Fruit fly (Drosophila melanogaster) whole organism, embryonic: Measurements from ENCODE around the gene CG32147.

Source experiments
- B-H1 ChIP-seq: fragments of 200-800 bp; sonication (Bioruptor generic); IDR thresholded peaks from 3 replicates; pipeline ENCODE4 v1.3.6; 2022; ENCODE audit warnings: missing biosample characterization, missing genetic modification characterization
- CG10543 ChIP-seq: fragments of 200-800 bp; sonication (Bioruptor generic); optimal IDR thresholded peaks from 3 replicates; lab custom pipeline; 2017; ENCODE audit warnings: missing biosample characterization, mild to moderate bottlenecking, missing genetic modification characterization, moderate library complexity
- CG13123 ChIP-seq: fragments of 200-800 bp; sonication (Bioruptor generic); optimal IDR thresholded peaks from 2 replicates; lab custom pipeline; 2016; ENCODE audit warnings: missing biosample characterization, missing genetic modification characterization
- CG13296 ChIP-seq: fragments of 200-800 bp; sonication (Bioruptor generic); optimal IDR thresholded peaks from 3 replicates; lab custom pipeline; 2018; ENCODE audit warnings: missing biosample characterization, mild to moderate bottlenecking, missing genetic modification characterization
- CG15269 ChIP-seq: fragments of 200-800 bp; sonication (Bioruptor generic); optimal IDR thresholded peaks from 2 replicates; lab custom pipeline; 2018; ENCODE audit warnings: missing biosample characterization, mild to moderate bottlenecking, missing genetic modification characterization, moderate library complexity
- CG16863 ChIP-seq: fragments of 200-800 bp; sonication (Bioruptor generic); optimal IDR thresholded peaks from 3 replicates; lab custom pipeline; 2016; ENCODE audit warnings: missing biosample characterization, missing genetic modification characterization
- CG18619 ChIP-seq: fragments of 200-800 bp; sonication (Bioruptor generic); optimal IDR thresholded peaks from 3 replicates; lab custom pipeline; 2017; ENCODE audit warnings: missing biosample characterization, mild to moderate bottlenecking, missing genetic modification characterization
- CG2202 ChIP-seq: fragments of 200-800 bp; sonication (Bioruptor generic); optimal IDR thresholded peaks from 2 replicates; lab custom pipeline; 2018; ENCODE audit warnings: missing biosample characterization, mild to moderate bottlenecking, missing genetic modification characterization
- CG4404 ChIP-seq: fragments of 200-800 bp; sonication (Bioruptor generic); IDR thresholded peaks from 2 replicates; pipeline ENCODE4 v1.3.6; 2022; ENCODE audit warnings: missing biosample characterization, missing genetic modification characterization
- CG5245 ChIP-seq: fragments of 200-800 bp; sonication (Bioruptor generic); optimal IDR thresholded peaks from 3 replicates; lab custom pipeline; 2016; ENCODE audit warnings: missing biosample characterization, missing genetic modification characterization
- CG7987 ChIP-seq: fragments of 200-800 bp; sonication (Bioruptor generic); optimal IDR thresholded peaks from 2 replicates; lab custom pipeline; 2018; ENCODE audit warnings: missing biosample characterization, mild to moderate bottlenecking, missing genetic modification characterization, moderate library complexity
- CG8281 ChIP-seq: fragments of 200-800 bp; sonication (Bioruptor generic); optimal IDR thresholded peaks from 2 replicates; lab custom pipeline; 2018; ENCODE audit warnings: missing biosample characterization, mild to moderate bottlenecking, missing genetic modification characterization, moderate library complexity
- CTCF ChIP-seq: fragments of 200-800 bp; sonication (Bioruptor generic); optimal IDR thresholded peaks from 2 replicates; lab custom pipeline; 2017; ENCODE audit warnings: missing biosample characterization, mild to moderate bottlenecking, missing genetic modification characterization, moderate library complexity
- D ChIP-seq, 2 experiments: fragments of 200-800 bp in 1 of 2; fragments of >200 bp in 1 of 2; sonication (Bioruptor generic) in 1 of 2; optimal IDR thresholded peaks; 2 replicates in 1 of 2; 3 replicates in 1 of 2; lab custom pipeline; 2017; ENCODE audit warnings: mild to moderate bottlenecking in 1 of 2, missing biosample characterization in 1 of 2, missing genetic modification characterization in 1 of 2, missing genetic modification reagents in 1 of 2
- E2f1 ChIP-seq: fragments of 200-800 bp; sonication (Bioruptor generic); IDR thresholded peaks from 2 replicates; pipeline ENCODE4 v1.3.6; 2022; ENCODE audit warnings: missing biosample characterization, missing genetic modification characterization
- Elba2 ChIP-seq: fragments of 200-800 bp; sonication (Bioruptor generic); optimal IDR thresholded peaks from 3 replicates; lab custom pipeline; 2016; ENCODE audit warnings: missing biosample characterization, missing genetic modification characterization
- Ets65A ChIP-seq: fragments of 200-800 bp; sonication (Bioruptor generic); peaks from one replicate; lab custom pipeline; 2016; ENCODE audit warnings: missing biosample characterization, missing genetic modification characterization
- Hmx ChIP-seq: fragments of 200-800 bp; sonication (Bioruptor generic); optimal IDR thresholded peaks from 2 replicates; lab custom pipeline; 2016; ENCODE audit warnings: missing biosample characterization, missing genetic modification characterization
- Hr51 ChIP-seq, 2 experiments: fragments of 200-800 bp; sonication (Bioruptor generic); optimal IDR thresholded peaks; 2 replicates in 1 of 2; 3 replicates in 1 of 2; lab custom pipeline; 2016 to 2018; ENCODE audit warnings: missing biosample characterization in 2 of 2, missing genetic modification characterization in 2 of 2, mild to moderate bottlenecking in 1 of 2, moderate library complexity in 1 of 2
- MESR4 ChIP-seq: fragments of 200-800 bp; sonication (Bioruptor generic); optimal IDR thresholded peaks from 2 replicates; lab custom pipeline; 2018; ENCODE audit warnings: missing biosample characterization, mild to moderate bottlenecking, missing genetic modification characterization, moderate library complexity
- NC2β ChIP-seq: fragments of 200-800 bp; sonication (Bioruptor generic); optimal IDR thresholded peaks from 2 replicates; lab custom pipeline; 2016; ENCODE audit warnings: missing biosample characterization, missing genetic modification characterization
- NFAT ChIP-seq: fragments of 200-800 bp; sonication (Bioruptor generic); IDR thresholded peaks from 2 replicates; pipeline ENCODE4 v1.3.6; 2022; ENCODE audit warnings: missing biosample characterization, missing genetic modification characterization
- Ravus ChIP-seq: fragments of 200-800 bp; sonication (Bioruptor generic); IDR thresholded peaks from 2 replicates; pipeline ENCODE4 v1.3.6; 2022; ENCODE audit warnings: missing biosample characterization, missing genetic modification characterization
- Ssrp ChIP-seq: fragments of 200-800 bp; sonication (Bioruptor generic); optimal IDR thresholded peaks from 2 replicates; lab custom pipeline; 2018; ENCODE audit warnings: missing biosample characterization, mild to moderate bottlenecking, missing genetic modification characterization, moderate library complexity
- YL-1 ChIP-seq: fragments of 200-800 bp; sonication (Bioruptor generic); optimal IDR thresholded peaks from 3 replicates; lab custom pipeline; 2017; ENCODE audit warnings: missing biosample characterization, mild to moderate bottlenecking, missing genetic modification characterization
- abd-A ChIP-seq: fragments of 200-800 bp; sonication (Bioruptor generic); optimal IDR thresholded peaks from 3 replicates; lab custom pipeline; 2019; ENCODE audit warnings: missing biosample characterization, mild to moderate bottlenecking, missing genetic modification characterization, moderate library complexity
- chinmo ChIP-seq: fragments of 200-800 bp; sonication (Bioruptor generic); IDR thresholded peaks from 4 replicates; pipeline ENCODE4 v1.3.6; 2022; ENCODE audit warnings: missing biosample characterization, missing genetic modification characterization; ENCODE audit not compliant: partially characterized antibody
- corto ChIP-seq: fragments of 200-800 bp; sonication (Bioruptor generic); optimal IDR thresholded peaks from 2 replicates; lab custom pipeline; 2016; ENCODE audit warnings: missing biosample characterization, mild to moderate bottlenecking, missing genetic modification characterization, moderate library complexity
- crp ChIP-seq, 2 experiments: fragments of 200-800 bp; sonication (Bioruptor generic); optimal IDR thresholded peaks; 2 replicates in 1 of 2; 3 replicates in 1 of 2; lab custom pipeline; 2017; ENCODE audit warnings: missing biosample characterization in 2 of 2, missing genetic modification characterization in 2 of 2, mild to moderate bottlenecking in 1 of 2, moderate library complexity in 1 of 2
- cwo ChIP-seq: fragments of 200-800 bp; sonication (Bioruptor generic); optimal IDR thresholded peaks from 3 replicates; lab custom pipeline; 2017; ENCODE audit warnings: missing biosample characterization, missing genetic modification characterization, mild to moderate bottlenecking, moderate library complexity, missing genetic modification reagents
- dm ChIP-seq: fragments of 200-800 bp; sonication (Bioruptor generic); optimal IDR thresholded peaks from 3 replicates; lab custom pipeline; 2016; ENCODE audit warnings: missing biosample characterization, missing genetic modification characterization
- dysf ChIP-seq: fragments of 200-800 bp; sonication (Bioruptor generic); IDR thresholded peaks from 3 replicates; pipeline ENCODE4 v1.3.6; 2022; ENCODE audit warnings: missing biosample characterization, missing genetic modification characterization
- grau ChIP-seq: fragments of 200-800 bp; optimal IDR thresholded peaks from 3 replicates; lab custom pipeline; 2019; ENCODE audit warnings: missing biosample characterization, mild to moderate bottlenecking, missing genetic modification characterization, moderate library complexity
- gsb ChIP-seq: fragments of 200-800 bp; sonication (Bioruptor generic); IDR thresholded peaks from 2 replicates; pipeline ENCODE4 v1.3.6; 2022; ENCODE audit warnings: missing biosample characterization, missing genetic modification characterization
- gt ChIP-seq: fragments of 200-800 bp; sonication (Bioruptor generic); IDR thresholded peaks from 2 replicates; pipeline ENCODE4 v1.3.6; 2022; ENCODE audit warnings: missing biosample characterization, missing genetic modification characterization
- h ChIP-seq: fragments of >200 bp; optimal IDR thresholded peaks from 2 replicates; lab custom pipeline; 2017
- hth ChIP-seq: fragments of >200 bp; optimal IDR thresholded peaks from 2 replicates; lab custom pipeline; 2017; ENCODE audit warnings: inconsistent platforms
- kay ChIP-seq: fragments of 200-800 bp; sonication (Bioruptor generic); optimal IDR thresholded peaks from 2 replicates; lab custom pipeline; 2016; ENCODE audit warnings: missing biosample characterization, missing genetic modification characterization
- lola ChIP-seq, 3 experiments: fragments of >200 bp in 2 of 3; fragments of 200-800 bp in 1 of 3; sonication (Bioruptor generic) in 1 of 3; optimal IDR thresholded peaks; 2 replicates each; lab custom pipeline; 2017 to 2019; ENCODE audit warnings: missing biosample characterization in 3 of 3, missing genetic modification characterization in 3 of 3, mild to moderate bottlenecking in 1 of 3, moderate library complexity in 1 of 3
- mirr ChIP-seq: fragments of 200-800 bp; sonication (Bioruptor generic); optimal IDR thresholded peaks from 3 replicates; lab custom pipeline; 2018; ENCODE audit warnings: missing biosample characterization, mild to moderate bottlenecking, missing genetic modification characterization
- nmo ChIP-seq: fragments of 200-800 bp; sonication (Bioruptor generic); optimal IDR thresholded peaks from 2 replicates; lab custom pipeline; 2018; ENCODE audit warnings: missing biosample characterization, mild to moderate bottlenecking, missing genetic modification characterization, moderate library complexity
- sens ChIP-seq: fragments of 200-800 bp; sonication (Bioruptor generic); peaks from one replicate; lab custom pipeline; 2016; ENCODE audit warnings: missing biosample characterization, missing genetic modification characterization
- slp2 ChIP-seq: fragments of 200-800 bp; sonication (Bioruptor generic); optimal IDR thresholded peaks from 2 replicates; lab custom pipeline; 2016; ENCODE audit warnings: missing biosample characterization, missing genetic modification characterization
- so ChIP-seq: fragments of 200-800 bp; sonication (Bioruptor generic); IDR thresholded peaks from 3 replicates; pipeline ENCODE4 v1.3.6; 2022; ENCODE audit warnings: missing biosample characterization, missing genetic modification characterization
- sob ChIP-seq: fragments of 200-800 bp; sonication (Bioruptor generic); IDR thresholded peaks from 2 replicates; pipeline ENCODE4 v1.3.6; 2022; ENCODE audit warnings: missing biosample characterization, missing genetic modification characterization
- tio ChIP-seq: fragments of 200-800 bp; sonication (Bioruptor generic); optimal IDR thresholded peaks from 2 replicates; lab custom pipeline; 2017; ENCODE audit warnings: missing biosample characterization, missing genetic modification characterization, inconsistent platforms
- toy ChIP-seq: fragments of 200-800 bp; sonication (Bioruptor generic); IDR thresholded peaks from 2 replicates; pipeline ENCODE4 v1.3.6; 2022; ENCODE audit warnings: missing biosample characterization, missing genetic modification characterization
- trh ChIP-seq: fragments of 200-800 bp; sonication (Bioruptor generic); optimal IDR thresholded peaks from 2 replicates; lab custom pipeline; 2016; ENCODE audit warnings: missing biosample characterization, missing genetic modification characterization
- usp ChIP-seq: fragments of >200 bp; optimal IDR thresholded peaks from 2 replicates; lab custom pipeline; 2017; ENCODE audit warnings: missing biosample characterization, missing genetic modification characterization

The CG32147 gene

DNA sequence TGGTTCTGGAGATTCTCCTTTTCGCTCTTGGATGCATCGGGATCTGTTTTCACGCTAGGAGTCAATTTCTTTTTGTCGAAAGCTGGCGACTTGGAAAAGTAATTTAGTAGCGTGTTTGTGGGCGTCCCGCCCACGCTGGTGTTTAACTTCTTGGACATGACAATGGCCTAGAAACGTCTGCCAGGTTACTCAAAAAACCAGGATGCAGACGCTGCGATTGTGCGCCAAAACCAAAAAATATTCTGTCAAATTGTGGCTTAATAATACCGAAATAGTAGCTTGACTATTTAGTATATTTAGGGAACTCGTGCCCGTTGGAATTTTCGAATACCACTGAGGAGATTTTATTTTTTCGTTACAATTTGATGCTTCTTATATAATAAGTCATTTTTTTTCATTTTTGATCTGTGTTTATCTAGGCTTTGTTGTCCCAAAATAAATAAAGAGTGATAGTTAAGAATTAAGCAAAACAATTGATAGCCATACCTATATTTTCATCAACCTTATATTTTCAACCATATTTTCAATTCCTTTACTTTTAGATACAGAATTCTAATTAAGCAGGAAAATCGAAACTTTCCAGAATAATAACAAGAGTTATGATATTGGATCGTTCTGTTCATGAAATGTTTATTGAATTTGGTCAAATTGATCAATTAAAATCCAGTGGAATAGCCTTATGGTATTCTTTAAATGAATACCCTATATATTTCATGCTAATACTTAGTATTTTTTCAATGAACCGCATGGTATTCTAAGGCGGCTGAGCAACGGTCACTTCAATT is 14.7 kb upstream of the CG32147 start, which contains the start of the genes Msh6 and Prp31 (continued):
- TF ChIP-seq corto (GFP tag; lab: Kevin White, UChicago) (no peak), tio (GFP tag; lab: Kevin White, UChicago) (no peak), CG18619 (GFP tag; lab: Kevin White, UChicago) (peak; percentile 70), Elba2 (GFP tag; lab: Kevin White, UChicago) (peak; percentile 32), dm (peak; percentile 3), NFAT (GFP tag; lab: Robert Waterston, UW) (peak; percentile 27; the same call in 1 of the 2 replicates), Ssrp (tag; lab: Kevin White, UChicago) (peak; percentile 85), CG4404 (GFP tag; lab: Robert Waterston, UW) (0 out of 2 replicates have a peak, but pooled peaks have one; percentile 23), YL-1 (GFP tag; lab: Kevin White, UChicago) (peak; percentile 14), D (optimal IDR thresholded peaks at IDR 0.05; lab: Kevin White, UChicago) (no peak), D (GFP tag; optimal IDR thresholded peaks at IDR 0.05; lab: Kevin White, UChicago) (peak; percentile 9), trh (GFP tag; lab: Kevin White, UChicago) (no peak), mirr (GFP tag; lab: Kevin White, UChicago) (no peak), NC2β (GFP tag; lab: Kevin White, UChicago) (peak; percentile 64), CG15269 (tag; lab: Kevin White, UChicago) (peak; percentile 70), sens (peak; percentile 93), chinmo (GFP tag; lab: Robert Waterston, UW) (no peak), CG10543 (GFP tag; lab: Kevin White, UChicago) (peak; percentile 19), CG2202 (tag; lab: Kevin White, UChicago) (peak; percentile 21), sob (GFP tag; lab: Robert Waterston, UW) (peak; percentile 53; the same call in 1 of the 2 replicates), B-H1 (GFP tag; lab: Robert Waterston, UW) (0 out of 3 replicates have a peak, but pooled peaks have one; percentile 47), Hmx (GFP tag; lab: Kevin White, UChicago) (peak; percentile 63), abd-A (tag; lab: Kevin White, UChicago) (no peak), CG8281 (tag; lab: Kevin White, UChicago) (peak; percentile 35), so (GFP tag; lab: Robert Waterston, UW) (0 out of 3 replicates have a peak, but pooled peaks have one; percentile 47), Ets65A (GFP tag; lab: Kevin White, UChicago) (peak; percentile 80), dysf (GFP tag; lab: Robert Waterston, UW) (peak; percentile 72; the same call in 2 of the 3 replicates), h (lab: Kevin White, UChicago) (no peak), Ravus (GFP tag; lab: Robert Waterston, UW) (no peak), hth (lab: Kevin White, UChicago) (no peak), cwo (no peak), CG13123 (GFP tag; lab: Kevin White, UChicago) (no peak), CG13296 (GFP tag; lab: Kevin White, UChicago) (peak; percentile 24), toy (no peak), gt (GFP tag; lab: Robert Waterston, UW) (no peak), crp (GFP tag; optimal IDR thresholded peaks at IDR 0.05; lab: Kevin White, UChicago) (peak in 1 of 2 experiments; percentile 28), slp2 (GFP tag; lab: Kevin White, UChicago) (peak; percentile 75), CG7987 (GFP tag; lab: Kevin White, UChicago) (no peak), grau (tag; lab: Kevin White, UChicago) (peak; percentile 82), CG5245 (GFP tag; lab: Kevin White, UChicago) (no peak), gsb (GFP tag; lab: Robert Waterston, UW) (no peak), CG16863 (peak; percentile 56), nmo (GFP tag; lab: Kevin White, UChicago) (peak; percentile 92), lola (GFP tag; optimal IDR thresholded peaks at IDR 0.05; lab: Kevin White, UChicago) (peak in 1 of 3 experiments; percentile 83), Hr51 (GFP tag; optimal IDR thresholded peaks at IDR 0.05; lab: Kevin White, UChicago) (peak in 1 of 2 experiments; percentile 73), kay (no peak), usp (GFP tag; lab: Kevin White, UChicago) (no peak), MESR4 (GFP tag; lab: Kevin White, UChicago) (peak; percentile 1), E2f1 (GFP tag; lab: Robert Waterston, UW) (peak; percentile 29; the same call in 1 of the 2 replicates), CTCF (GFP tag; lab: Kevin White, UChicago) (no peak)
